Worm (Caenorhabditis elegans): ENCODE measurements around the gene Y32B12B.8.

ce11 chrV:16522242-16522641 is 13.0 kb upstream of the Y32B12B.8 start, which contains the start of gene srw-34:
- TF ChIP-seq dpl-1 (GFP tag; optimal IDR thresholded peaks at IDR 0.05) (no peak), hlh-30 (tag; optimal IDR thresholded peaks at IDR 0.05; ENCODE audit: insufficient read depth) (no peak), aly-2 (tag; optimal IDR thresholded peaks at IDR 0.05) (no peak), unc-39 (tag; optimal IDR thresholded peaks at IDR 0.05) (no peak), zag-1 (tag; optimal IDR thresholded peaks at IDR 0.05) (no peak), ama-1 (optimal IDR thresholded peaks at IDR 0.05) (no peak), aha-1 (tag) (no peak), T20F7.1 (GFP tag; optimal IDR thresholded peaks at IDR 0.05) (no peak), Y5F2A.4 (GFP tag; optimal IDR thresholded peaks at IDR 0.05) (no peak)

Data from whole organism, L4 larva.